Worm (Caenorhabditis elegans) whole organism, L4 larva: Measurements from ENCODE around the gene T21B4.3.
A peak's percentile ranks its signal among the peaks of the same experiment; 100 is the strongest.
"Not testable (repeated sequence)": the region's sequence is repeated elsewhere in the genome, so short reads cannot be mapped to it uniquely, and the experiment has no call there.

Source experiments
- F49E8.2 ChIP-seq: sonication (generic microtip); optimal IDR thresholded peaks from 2 replicates; lab custom pipeline; 2016; ENCODE audit warnings: missing compliant biosample characterization, mild to moderate bottlenecking, missing genetic modification characterization, borderline replicate concordance
- T26A8.4 ChIP-seq: fragments of 200-800 bp; sonication (Bioruptor generic); IDR thresholded peaks from 2 replicates; pipeline ENCODE4 v1.3.6; 2022; ENCODE audit warnings: missing genetic modification characterization, missing compliant biosample characterization
- Y48G9A.11 ChIP-seq: fragments of 200-800 bp; sonication (Bioruptor generic); IDR thresholded peaks from 2 replicates; pipeline ENCODE4 v1.3.6; 2022; ENCODE audit warnings: missing genetic modification reagents, missing genetic modification characterization, missing compliant biosample characterization
- Y5F2A.4 ChIP-seq: fragments of 200-800 bp; sonication (Bioruptor generic); optimal IDR thresholded peaks from 2 replicates; lab custom pipeline; 2018; ENCODE audit warnings: mild to moderate bottlenecking, missing genetic modification characterization, missing compliant biosample characterization
- ZK337.2 ChIP-seq: fragments of 200-800 bp; sonication (Bioruptor generic); IDR thresholded peaks from 2 replicates; pipeline ENCODE4 v1.3.6; 2022; ENCODE audit warnings: missing genetic modification reagents, missing genetic modification characterization, missing compliant biosample characterization
- aha-1 ChIP-seq: fragments of 150-350 bp; peaks from one replicate; lab custom pipeline; 2014; ENCODE audit warnings: missing biosample characterization, missing genetic modification characterization
- aly-2 ChIP-seq: sonication (generic microtip); optimal IDR thresholded peaks from 2 replicates; lab custom pipeline; 2018; ENCODE audit warnings: missing biosample characterization, missing genetic modification characterization
- arid-1 ChIP-seq: fragments of 200-800 bp; sonication (Bioruptor generic); conservative IDR thresholded peaks from 2 replicates; pipeline ENCODE4 v1.3.6; 2022; ENCODE audit warnings: missing genetic modification reagents, missing genetic modification characterization, missing compliant biosample characterization
- ceh-44 ChIP-seq: fragments of 200-800 bp; sonication (Bioruptor generic); IDR thresholded peaks from 2 replicates; pipeline ENCODE4 v1.3.6; 2022; ENCODE audit warnings: missing genetic modification reagents, missing genetic modification characterization, missing compliant biosample characterization
- ceh-62 ChIP-seq: sonication (generic microtip); optimal IDR thresholded peaks from 2 replicates; lab custom pipeline; 2017; ENCODE audit warnings: missing biosample characterization, missing genetic modification characterization
- ceh-82 ChIP-seq: sonication (generic microtip); optimal IDR thresholded peaks from 2 replicates; lab custom pipeline; 2017; ENCODE audit warnings: missing biosample characterization, missing genetic modification characterization
- daf-16 ChIP-seq, 3 experiments: sonication (generic microtip); optimal IDR thresholded peaks; 2 replicates each; lab custom pipeline; 2016 to 2017; ENCODE audit warnings: missing genetic modification characterization in 3 of 3, missing genetic modification reagents in 3 of 3, mild to moderate bottlenecking in 2 of 3, missing compliant biosample characterization in 2 of 3, missing biosample characterization in 1 of 3, moderate library complexity in 1 of 3
- daf-19 ChIP-seq: fragments of 200-800 bp; sonication (Bioruptor generic); conservative IDR thresholded peaks from 2 replicates; pipeline ENCODE4 v1.3.6; 2022; ENCODE audit warnings: missing genetic modification characterization, missing compliant biosample characterization
- dmd-6 ChIP-seq: fragments of 200-800 bp; sonication (Bioruptor generic); IDR thresholded peaks from 2 replicates; pipeline ENCODE4 v1.3.6; 2022; ENCODE audit warnings: missing genetic modification reagents, missing genetic modification characterization, missing compliant biosample characterization
- dmd-8 ChIP-seq: fragments of 200-800 bp; sonication (Bioruptor generic); IDR thresholded peaks from 2 replicates; pipeline ENCODE4 v1.3.6; 2022; ENCODE audit warnings: missing genetic modification characterization, missing compliant biosample characterization
- dve-1 ChIP-seq: sonication (generic microtip); optimal IDR thresholded peaks from 2 replicates; lab custom pipeline; 2017; ENCODE audit warnings: antibody characterized with exemption, mild to moderate bottlenecking, missing genetic modification characterization, missing compliant biosample characterization; ENCODE audit not compliant: insufficient read depth
- egl-43 ChIP-seq: fragments of 200-800 bp; sonication (Bioruptor generic); IDR thresholded peaks from 2 replicates; pipeline ENCODE4 v1.3.6; 2022; ENCODE audit warnings: missing genetic modification reagents, missing genetic modification characterization, missing compliant biosample characterization
- hif-1 ChIP-seq, 2 experiments: sonication (generic microtip); optimal IDR thresholded peaks; 2 replicates each; lab custom pipeline; 2016 to 2017; ENCODE audit warnings: missing compliant biosample characterization in 2 of 2, missing genetic modification characterization in 2 of 2, missing genetic modification reagents in 2 of 2, missing genotype in 2 of 2, mild to moderate bottlenecking in 1 of 2
- hlh-30 ChIP-seq: sonication (generic microtip); optimal IDR thresholded peaks from 2 replicates; lab custom pipeline; 2017; ENCODE audit warnings: antibody characterized with exemption, mild to moderate bottlenecking, missing genetic modification characterization, missing compliant biosample characterization; ENCODE audit not compliant: insufficient read depth
- lin-38 ChIP-seq: fragments of 200-800 bp; sonication (Bioruptor generic); IDR thresholded peaks from 2 replicates; pipeline ENCODE4 v1.3.6; 2022; ENCODE audit warnings: missing genetic modification reagents, missing genetic modification characterization, missing compliant biosample characterization
- madf-9 ChIP-seq: fragments of 200-800 bp; sonication (Bioruptor generic); conservative IDR thresholded peaks from 2 replicates; pipeline ENCODE4 v1.3.6; 2022; ENCODE audit warnings: missing genetic modification reagents, missing genetic modification characterization, missing compliant biosample characterization
- mdt-29 ChIP-seq: fragments of 200-800 bp; sonication (Bioruptor generic); IDR thresholded peaks from 2 replicates; pipeline ENCODE4 v1.3.6; 2022; ENCODE audit warnings: missing genetic modification reagents, missing genetic modification characterization, missing compliant biosample characterization
- mes-2 ChIP-seq: sonication (generic microtip); optimal IDR thresholded peaks from 2 replicates; lab custom pipeline; 2016; ENCODE audit warnings: missing genotype, mild to moderate bottlenecking, missing genetic modification characterization, missing compliant biosample characterization; ENCODE audit not compliant: poor library complexity, severe bottlenecking
- mxl-2 ChIP-seq: fragments of 200-800 bp; sonication (Bioruptor generic); conservative IDR thresholded peaks from 2 replicates; pipeline ENCODE4 v1.3.6; 2022; ENCODE audit warnings: missing genetic modification reagents, missing genetic modification characterization, missing compliant biosample characterization
- nhr-48 ChIP-seq: sonication (generic microtip); optimal IDR thresholded peaks from 2 replicates; lab custom pipeline; 2016; ENCODE audit warnings: mild to moderate bottlenecking, missing genetic modification characterization, missing compliant biosample characterization
- rbr-2 ChIP-seq: sonication (generic microtip); optimal IDR thresholded peaks from 2 replicates; lab custom pipeline; 2016; ENCODE audit warnings: missing genotype, missing genetic modification characterization, missing compliant biosample characterization
- set-16 ChIP-seq: fragments of 200-800 bp; sonication (Bioruptor generic); IDR thresholded peaks from 2 replicates; pipeline ENCODE4 v1.3.6; 2022; ENCODE audit warnings: missing genetic modification reagents, missing genetic modification characterization, missing compliant biosample characterization
- snpc-1.2 ChIP-seq: fragments of 200-800 bp; sonication (Bioruptor generic); IDR thresholded peaks from 2 replicates; pipeline ENCODE4 v1.3.6; 2022; ENCODE audit warnings: missing genetic modification reagents, missing genetic modification characterization, missing compliant biosample characterization
- spr-1 ChIP-seq: sonication (generic microtip); optimal IDR thresholded peaks from 2 replicates; lab custom pipeline; 2016; ENCODE audit warnings: mild to moderate bottlenecking, missing genetic modification characterization, missing compliant biosample characterization
- unc-130 ChIP-seq: sonication (generic microtip); optimal IDR thresholded peaks from 2 replicates; lab custom pipeline; 2016; ENCODE audit warnings: missing genetic modification reagents, missing genetic modification characterization, missing compliant biosample characterization
- unc-62 ChIP-seq, 3 experiments: fragments of 150-350 bp in 1 of 3; sonication (generic microtip); optimal IDR thresholded peaks in 2 of 3; peaks in 1 of 3; 1 replicate in 1 of 3; 2 replicates in 2 of 3; lab custom pipeline; 2014 to 2017; ENCODE audit warnings: missing biosample characterization in 3 of 3, missing genetic modification characterization in 3 of 3, missing genetic modification reagents in 3 of 3, missing genotype in 1 of 3
- zfp-2 ChIP-seq: sonication (generic microtip); optimal IDR thresholded peaks from 2 replicates; lab custom pipeline; 2016; ENCODE audit warnings: mild to moderate bottlenecking, missing genetic modification characterization, missing compliant biosample characterization
- zfp-3 ChIP-seq: fragments of 200-800 bp; sonication (Bioruptor generic); conservative IDR thresholded peaks from 2 replicates; pipeline ENCODE4 v1.3.6; 2022; ENCODE audit warnings: missing genetic modification reagents, missing genetic modification characterization, missing compliant biosample characterization
- zip-11 ChIP-seq: fragments of 200-800 bp; sonication (Bioruptor generic); IDR thresholded peaks from 2 replicates; pipeline ENCODE4 v1.3.6; 2022; ENCODE audit warnings: missing genetic modification characterization, missing compliant biosample characterization
- zip-2 ChIP-seq: fragments of 150-350 bp; optimal IDR thresholded peaks from 2 replicates; lab custom pipeline; 2014; ENCODE audit warnings: missing biosample characterization, missing genetic modification characterization

T21B4.3 gene

ce11 chrII:12541670-12542080 is 44.8 kb upstream of the T21B4.3 start (continued):
- TF ChIP-seq Y5F2A.4 (GFP tag; lab: Kevin White, UChicago) (peak; percentile 66), spr-1 (tag; lab: Kevin White, UChicago) (peak; percentile 49), snpc-1.2 (GFP tag; lab: Robert Waterston, UW) (peak; percentile 66; the same call in 1 of the 2 replicates), dmd-8 (GFP tag; lab: Robert Waterston, UW) (0 out of 2 replicates have a peak, but pooled peaks have one; percentile 62), daf-16 (GFP tag; optimal IDR thresholded peaks at IDR 0.05; lab: Kevin White, UChicago) (peak in 1 of 2 experiments; percentile 84), daf-16 (tag; optimal IDR thresholded peaks at IDR 0.05; lab: Kevin White, UChicago) (peak; percentile 74), dmd-6 (GFP tag; lab: Robert Waterston, UW) (peak; percentile 47), hlh-30 (peak; percentile 35), unc-130 (GFP tag; lab: Kevin White, UChicago) (peak; percentile 62), arid-1 (GFP tag; lab: Robert Waterston, UW) (0 out of 2 replicates have a peak, but pooled peaks have one; percentile 17), mdt-29 (0 out of 2 replicates have a peak, but pooled peaks have one; percentile 19), mxl-2 (GFP tag; lab: Robert Waterston, UW) (0 out of 2 replicates have a peak, but pooled peaks have one; percentile 27), egl-43 (GFP tag; lab: Robert Waterston, UW) (peak; percentile 70; the same call in 1 of the 2 replicates), nhr-48 (tag; lab: Kevin White, UChicago) (peak; percentile 32), daf-19 (GFP tag; lab: Robert Waterston, UW) (peak; percentile 84), set-16 (GFP tag; lab: Robert Waterston, UW) (peak; percentile 15; the same call in 1 of the 2 replicates), F49E8.2 (tag; lab: Kevin White, UChicago) (peak; percentile 51), zfp-2 (peak; percentile 23), ceh-44 (GFP tag; lab: Robert Waterston, UW) (peak; percentile 73; the same call in 1 of the 2 replicates), hif-1 (tag; optimal IDR thresholded peaks at IDR 0.05; lab: Kevin White, UChicago) (peak in 1 of 2 experiments; percentile 39), mes-2 (tag; lab: Kevin White, UChicago) (peak; percentile 42), zfp-3 (peak; percentile 80), rbr-2 (tag; lab: Kevin White, UChicago) (peak; percentile 27)

- peak in 1 of 2 experiments; percentile 89 for TF ChIP-seq unc-62 (GFP tag; optimal IDR thresholded peaks at IDR 0.05 in 1 of 2; lab: Kevin White, UChicago)
- TF ChIP-seq unc-62 (tag; optimal IDR thresholded peaks at IDR 0.05; lab: Kevin White, UChicago) = no peak
- TF ChIP-seq egl-43 (GFP tag; lab: Robert Waterston, UW) = peak; percentile 42; the same call in 1 of the 2 replicates
- no peak for TF ChIP-seq Y48G9A.11 (GFP tag; lab: Robert Waterston, UW)
These were observed 42.5 kb upstream of the T21B4.3 start for ce11 chrII:12539395-12539794.

DNA sequence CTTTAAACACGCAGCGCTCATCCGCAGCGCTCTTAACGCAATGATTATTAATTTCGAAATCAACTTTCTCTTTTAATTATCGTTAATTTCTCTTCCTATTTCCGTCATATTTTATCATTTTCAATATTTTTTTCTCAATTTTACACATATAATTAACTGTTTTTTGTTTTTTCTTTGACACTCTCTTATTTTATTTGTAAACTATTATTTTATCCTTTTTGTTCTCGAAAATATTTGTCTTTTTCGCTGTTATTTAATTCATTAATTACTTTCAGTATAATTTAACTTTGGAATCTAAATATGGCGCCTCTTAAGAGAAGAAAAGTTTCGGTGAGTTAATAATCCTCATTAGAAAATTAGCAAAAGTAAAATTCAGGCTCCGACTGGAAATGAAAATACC is 39.3 kb upstream of the T21B4.3 start, which contains the start of gene F49C5.3:
Gene F49C5.3 (plus strand): TSS at position 301 of the 400 bp plus-strand sequence.
- TF ChIP-seq ceh-82, ceh-62, dve-1 (tag; lab: Kevin White, UChicago): not testable (repeated sequence)

- TF ChIP-seq aly-2 = no peak
- TF ChIP-seq aha-1 (tag; lab: Kevin White, UChicago) = no peak
These were observed 38.5 kb upstream of the T21B4.3 start, which contains the start of gene nimk-1 for ce11 chrII:12535297-12535803. Gene nimk-1 (plus strand): TSS chrII:12535753.

- no peak for TF ChIP-seq ZK337.2
- no peak for TF ChIP-seq lin-38 (GFP tag; lab: Robert Waterston, UW)
- no peak for TF ChIP-seq zip-11 (GFP tag; lab: Robert Waterston, UW)
- no peak for TF ChIP-seq zip-2 (tag; lab: Kevin White, UChicago)
- TF ChIP-seq unc-130 (GFP tag; lab: Kevin White, UChicago) = no peak
- TF ChIP-seq aly-2 = no peak
- no peak for TF ChIP-seq madf-9
- no peak for TF ChIP-seq ceh-44 (GFP tag; lab: Robert Waterston, UW)
- TF ChIP-seq T26A8.4 (GFP tag; lab: Robert Waterston, UW) = no peak
These were observed 34.1 kb upstream of the T21B4.3 start, which contains the start of gene srx-120 for ce11 chrII:12530958-12531357. Gene srx-120 (plus strand): TSS chrII:12531258.
